Fruit fly (Drosophila melanogaster) whole organism, pupa: Measurements from ENCODE around the gene CG14312.

ENCODE experiments used
- CG10348 ChIP-seq: fragments of 200-800 bp; sonication (Bioruptor generic); IDR thresholded peaks from 2 replicates; pipeline ENCODE4 v1.3.6; 2022; ENCODE audit warnings: missing biosample characterization, missing genetic modification characterization
- CG12605 ChIP-seq: fragments of 200-800 bp; sonication (Bioruptor generic); IDR thresholded peaks from 2 replicates; pipeline ENCODE4 v1.3.6; 2022; ENCODE audit warnings: missing biosample characterization, missing genetic modification characterization
- CG13204 ChIP-seq: fragments of 200-800 bp; sonication (Bioruptor generic); optimal IDR thresholded peaks from 2 replicates; lab custom pipeline; 2018; ENCODE audit warnings: missing biosample characterization, mild to moderate bottlenecking, missing genetic modification characterization, moderate library complexity
- CG14655 ChIP-seq: fragments of 200-800 bp; sonication (Bioruptor generic); optimal IDR thresholded peaks from 3 replicates; lab custom pipeline; 2017; ENCODE audit warnings: mild to moderate bottlenecking, missing biosample characterization, missing genetic modification reagents, missing genetic modification characterization
- CG15710 ChIP-seq: fragments of 200-800 bp; sonication (Bioruptor generic); optimal IDR thresholded peaks from 2 replicates; lab custom pipeline; 2018; ENCODE audit warnings: missing biosample characterization, mild to moderate bottlenecking, missing genetic modification characterization, moderate library complexity
- CG17806 ChIP-seq: fragments of 200-800 bp; sonication (Bioruptor generic); optimal IDR thresholded peaks from 2 replicates; lab custom pipeline; 2018; ENCODE audit warnings: missing biosample characterization, mild to moderate bottlenecking, missing genetic modification characterization, moderate library complexity
- CG32121 ChIP-seq: fragments of 200-800 bp; sonication (Bioruptor generic); IDR thresholded peaks from 2 replicates; pipeline ENCODE4 v1.3.6; 2022; ENCODE audit warnings: missing biosample characterization, missing genetic modification characterization
- CG34367 ChIP-seq: fragments of 200-800 bp; sonication (Bioruptor generic); optimal IDR thresholded peaks from 2 replicates; lab custom pipeline; 2018; ENCODE audit warnings: missing biosample characterization, mild to moderate bottlenecking, missing genetic modification characterization
- CG4496 ChIP-seq: fragments of 200-800 bp; sonication (Bioruptor generic); IDR thresholded peaks from 3 replicates; pipeline ENCODE4 v1.3.6; 2022; ENCODE audit warnings: missing biosample characterization, missing genetic modification characterization
- CG8159 ChIP-seq: fragments of 200-800 bp; sonication (Bioruptor generic); optimal IDR thresholded peaks from 3 replicates; lab custom pipeline; 2018; ENCODE audit warnings: missing biosample characterization, mild to moderate bottlenecking, missing genetic modification characterization, moderate library complexity
- CG8301 ChIP-seq: fragments of 200-800 bp; sonication (Bioruptor generic); optimal IDR thresholded peaks from 2 replicates; lab custom pipeline; 2018; ENCODE audit warnings: missing biosample characterization, mild to moderate bottlenecking, missing genetic modification characterization
- CG9948 ChIP-seq: fragments of 200-800 bp; sonication (Bioruptor generic); optimal IDR thresholded peaks from 2 replicates; lab custom pipeline; 2018; ENCODE audit warnings: missing biosample characterization, mild to moderate bottlenecking, missing genetic modification characterization, moderate library complexity
- D1 ChIP-seq: fragments of 200-800 bp; sonication (Bioruptor generic); optimal IDR thresholded peaks from 2 replicates; lab custom pipeline; 2018; ENCODE audit warnings: missing biosample characterization, mild to moderate bottlenecking, missing genetic modification characterization, moderate library complexity
- EcR ChIP-seq: fragments of 200-800 bp; sonication (Bioruptor generic); optimal IDR thresholded peaks from 3 replicates; lab custom pipeline; 2019; ENCODE audit warnings: missing biosample characterization, missing genetic modification characterization, mild to moderate bottlenecking, moderate library complexity, missing genetic modification reagents
- Ets98B ChIP-seq: fragments of 200-800 bp; sonication (Bioruptor generic); IDR thresholded peaks from 2 replicates; pipeline ENCODE4 v1.3.6; 2022; ENCODE audit warnings: missing biosample characterization, missing genetic modification characterization
- Pif1A ChIP-seq: fragments of 200-800 bp; sonication (Bioruptor generic); optimal IDR thresholded peaks from 3 replicates; lab custom pipeline; 2016; ENCODE audit warnings: missing biosample characterization, missing genetic modification characterization
- Pif1B ChIP-seq: fragments of 200-800 bp; sonication (Bioruptor generic); optimal IDR thresholded peaks from 3 replicates; lab custom pipeline; 2016; ENCODE audit warnings: missing biosample characterization, missing genetic modification characterization
- Snoo ChIP-seq: fragments of 200-800 bp; sonication (Bioruptor generic); optimal IDR thresholded peaks from 3 replicates; lab custom pipeline; 2017; ENCODE audit warnings: missing biosample characterization, mild to moderate bottlenecking, missing genetic modification characterization, inconsistent platforms
- fd96Ca ChIP-seq: fragments of 200-800 bp; sonication (Bioruptor generic); IDR thresholded peaks from 3 replicates; pipeline ENCODE4 v1.3.6; 2022; ENCODE audit warnings: missing biosample characterization, missing genetic modification characterization
- gl ChIP-seq: fragments of 200-800 bp; sonication (Bioruptor generic); optimal IDR thresholded peaks from 2 replicates; lab custom pipeline; 2018; ENCODE audit warnings: missing biosample characterization, mild to moderate bottlenecking, missing genetic modification characterization
- rn ChIP-seq: fragments of 200-800 bp; sonication (Bioruptor generic); IDR thresholded peaks from 2 replicates; pipeline ENCODE4 v1.3.6; 2022; ENCODE audit warnings: missing biosample characterization, missing genetic modification characterization

CG14312 gene

dm6 chr3R:18280133-18280532, 3.2 kb downstream of the CG14312 start:
- TF ChIP-seq Ets98B (GFP tag; lab: Robert Waterston, UW) (no peak), CG12605 (GFP tag; lab: Robert Waterston, UW) (no peak), D1 (tag; lab: Kevin White, UChicago) (no peak), EcR (GFP tag; lab: Kevin White, UChicago) (peak; percentile 58)

DNA sequence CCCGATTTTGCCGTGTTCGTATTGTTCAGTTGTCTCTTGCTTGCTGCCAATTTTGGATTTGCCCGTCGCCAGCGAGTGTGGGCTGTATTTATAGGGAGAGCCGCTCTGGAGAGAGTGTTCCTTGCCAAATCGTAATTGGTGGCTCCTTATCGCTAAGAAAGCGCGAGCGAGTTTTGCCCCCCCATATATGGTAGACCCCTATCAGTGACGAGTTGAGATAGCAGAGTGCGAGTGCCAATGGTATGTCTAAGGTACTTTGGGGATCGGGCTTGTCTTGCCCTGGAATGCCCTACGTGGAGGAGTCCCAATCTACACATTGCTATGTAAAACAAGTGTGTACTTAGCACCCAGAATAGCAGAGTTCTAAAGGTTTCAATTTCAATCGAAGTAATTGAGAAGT, 3.8 kb downstream of the CG14312 start, which contains the start of gene CG7142:
Gene CG7142 (minus strand): TSS at position 29 of the 400 bp plus-strand sequence.
- no peak for TF ChIP-seq CG13204 (GFP tag; lab: Kevin White, UChicago)
- no peak for TF ChIP-seq Pif1B (GFP tag; lab: Kevin White, UChicago)
- TF ChIP-seq CG9948 = no peak
- no peak for TF ChIP-seq CG10348 (GFP tag; lab: Robert Waterston, UW)
- no peak for TF ChIP-seq rn (GFP tag; lab: Robert Waterston, UW)
- no peak for TF ChIP-seq CG12605 (GFP tag; lab: Robert Waterston, UW)
- no peak for TF ChIP-seq Ets98B (GFP tag; lab: Robert Waterston, UW)
- no peak for TF ChIP-seq CG8159 (tag; lab: Kevin White, UChicago)
- TF ChIP-seq Snoo (tag; lab: Kevin White, UChicago) = no peak
- no peak for TF ChIP-seq CG14655

DNA sequence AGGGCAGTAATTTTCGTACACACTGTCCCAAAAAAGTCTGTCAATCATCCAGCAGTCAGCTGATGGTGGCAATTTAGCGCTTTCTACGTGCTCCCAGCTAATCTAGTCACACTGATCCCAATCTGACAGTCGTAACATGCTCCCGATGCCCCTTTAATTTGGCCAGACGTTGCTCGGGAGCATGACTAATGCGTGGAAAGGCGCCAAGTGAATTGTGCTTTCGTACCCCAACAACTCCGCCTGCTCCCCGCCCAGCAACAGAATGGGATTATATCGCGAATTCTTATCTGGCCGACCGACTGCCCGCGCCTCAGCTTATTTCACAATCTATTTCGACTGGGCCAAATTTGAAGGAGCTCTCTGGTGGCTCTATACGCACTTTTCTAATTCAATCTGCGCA, 5.9 kb downstream of the CG14312 start:
- TF ChIP-seq CG34367 (no peak), D1 (tag; lab: Kevin White, UChicago) (no peak), Pif1B (GFP tag; lab: Kevin White, UChicago) (no peak), CG32121 (GFP tag; lab: Robert Waterston, UW) (0 out of 2 replicates have a peak, but pooled peaks have one; percentile 33), CG12605 (GFP tag; lab: Robert Waterston, UW) (no peak), CG8159 (tag; lab: Kevin White, UChicago) (no peak), gl (tag; lab: Kevin White, UChicago) (no peak)

DNA sequence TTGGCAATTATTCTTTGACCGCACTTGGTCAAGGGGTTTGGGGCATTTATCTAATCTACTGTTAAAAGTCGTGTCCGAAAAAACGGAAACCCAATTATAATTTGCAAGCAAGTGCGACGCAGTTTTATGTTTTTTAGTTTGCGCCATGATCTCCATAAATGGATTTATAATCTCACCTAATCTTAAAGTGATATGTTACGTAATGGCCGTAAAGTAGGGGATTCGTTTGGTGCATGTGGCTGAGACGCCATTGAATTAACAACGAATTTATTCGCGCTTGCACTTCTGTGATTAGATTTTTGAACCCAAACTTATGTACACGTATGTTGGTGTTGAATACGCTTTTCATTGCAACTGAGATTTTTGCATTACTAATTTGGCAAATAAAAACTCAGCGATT, 6.6 kb downstream of the CG14312 start:
- TF ChIP-seq CG15710 (tag; lab: Kevin White, UChicago) (no peak), D1 (tag; lab: Kevin White, UChicago) (no peak), CG9948 (no peak), Pif1A (GFP tag; lab: Kevin White, UChicago) (no peak), Pif1B (GFP tag; lab: Kevin White, UChicago) (no peak), fd96Ca (GFP tag; lab: Robert Waterston, UW) (no peak), Snoo (tag; lab: Kevin White, UChicago) (no peak), rn (GFP tag; lab: Robert Waterston, UW) (no peak), CG13204 (GFP tag; lab: Kevin White, UChicago) (no peak), gl (tag; lab: Kevin White, UChicago) (no peak), CG10348 (GFP tag; lab: Robert Waterston, UW) (no peak), CG4496 (GFP tag; lab: Robert Waterston, UW) (no peak)

DNA sequence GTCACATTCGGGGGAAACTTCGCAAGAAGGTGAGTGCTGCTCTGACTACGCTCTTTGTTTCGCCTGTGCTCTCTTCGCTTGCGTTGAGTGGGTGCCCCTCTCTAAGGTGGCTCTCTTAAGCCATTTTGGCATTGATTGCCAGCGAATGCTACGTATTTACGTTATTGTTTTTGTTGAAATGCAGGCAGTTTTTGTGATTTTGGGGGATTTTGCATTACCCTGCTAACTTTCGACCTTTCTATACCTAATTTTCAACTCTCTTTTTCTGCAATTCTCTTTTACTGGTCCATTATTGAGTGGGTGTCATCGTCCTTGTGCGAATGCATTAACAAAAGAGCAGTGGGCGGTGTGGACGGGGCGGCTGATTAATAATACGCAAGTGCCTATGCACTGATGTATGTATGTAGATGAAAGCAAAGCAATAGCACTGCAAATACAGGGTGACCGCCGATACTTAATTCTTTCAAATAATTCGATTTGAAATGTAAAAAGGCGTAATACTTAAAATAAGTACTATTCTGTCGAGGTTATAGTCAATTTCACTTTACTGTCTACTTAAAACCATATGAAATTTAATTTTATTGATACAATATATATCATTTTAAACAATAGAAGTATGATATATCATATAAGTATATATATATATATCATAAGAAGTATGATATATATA, 8.1 kb downstream of the CG14312 start:
- TF ChIP-seq CG17806 (peak; percentile 25), Pif1A (GFP tag; lab: Kevin White, UChicago) (no peak), CG9948 (no peak), CG15710 (tag; lab: Kevin White, UChicago) (peak; percentile 9), Ets98B (GFP tag; lab: Robert Waterston, UW) (peak; percentile 10; the same call in 1 of the 2 replicates), CG34367 (peak; percentile 19), CG4496 (GFP tag; lab: Robert Waterston, UW) (peak; percentile 69), CG32121 (GFP tag; lab: Robert Waterston, UW) (peak; percentile 75), CG14655 (no peak), Pif1B (GFP tag; lab: Kevin White, UChicago) (peak; percentile 5), EcR (GFP tag; lab: Kevin White, UChicago) (peak; percentile 94), CG8159 (tag; lab: Kevin White, UChicago) (no peak), D1 (tag; lab: Kevin White, UChicago) (no peak), rn (GFP tag; lab: Robert Waterston, UW) (no peak), CG12605 (GFP tag; lab: Robert Waterston, UW) (peak; percentile 67), CG13204 (GFP tag; lab: Kevin White, UChicago) (no peak)
- TF ChIP-seq, all 21 proteins: peak for 9

DNA sequence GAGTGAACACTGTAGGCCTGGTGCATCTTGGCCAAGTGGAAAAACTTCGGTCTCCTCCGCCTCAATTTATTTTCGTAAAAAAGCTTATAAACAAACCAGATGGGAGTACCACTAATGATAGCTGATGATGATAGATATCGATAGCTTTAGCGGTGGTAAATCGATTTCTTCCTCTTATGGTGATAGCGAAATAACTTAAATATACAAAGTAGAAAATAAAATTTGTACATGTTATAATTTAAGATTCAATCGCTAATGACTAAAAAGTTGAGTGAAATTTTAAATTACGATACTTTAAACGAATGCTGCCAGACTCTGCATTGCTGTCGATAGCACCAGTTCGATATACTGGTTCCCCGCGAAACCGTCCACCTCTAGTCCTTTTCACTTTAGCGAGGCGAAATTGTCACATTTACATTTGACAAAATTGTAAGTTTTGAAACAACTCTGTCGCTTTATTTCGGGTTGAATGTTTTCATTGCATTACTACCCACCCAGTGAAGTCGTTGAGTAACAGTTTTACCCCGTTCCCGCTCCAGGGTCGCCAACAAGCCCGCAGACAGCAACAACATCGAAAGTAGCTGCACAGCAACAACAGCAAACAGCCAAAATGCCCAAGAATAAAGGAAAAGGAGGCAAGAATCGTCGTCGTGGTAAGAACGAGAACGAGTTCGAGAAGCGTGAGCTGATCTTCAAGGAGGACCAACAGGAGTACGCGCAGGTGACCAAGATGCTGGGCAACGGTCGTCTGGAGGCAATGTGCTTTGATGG, 8.8 kb downstream of the CG14312 start, which contains the start of the genes Vps39 and eIF1A:
Gene Vps39 (minus strand): TSS at position 119 of the 771 bp plus-strand sequence.
Gene eIF1A (plus strand): TSS at position 338 of the 771 bp plus-strand sequence.
- TF ChIP-seq CG12605 (GFP tag; lab: Robert Waterston, UW) (no peak), CG4496 (GFP tag; lab: Robert Waterston, UW) (no peak), Snoo (tag; lab: Kevin White, UChicago) (no peak), Pif1A (GFP tag; lab: Kevin White, UChicago) (no peak), CG8301 (tag; lab: Kevin White, UChicago) (no peak), CG8159 (tag; lab: Kevin White, UChicago) (no peak), EcR (GFP tag; lab: Kevin White, UChicago) (no peak), Ets98B (GFP tag; lab: Robert Waterston, UW) (no peak), fd96Ca (GFP tag; lab: Robert Waterston, UW) (no peak), CG34367 (no peak), CG13204 (GFP tag; lab: Kevin White, UChicago) (no peak), rn (GFP tag; lab: Robert Waterston, UW) (no peak), CG15710 (tag; lab: Kevin White, UChicago) (no peak), CG9948 (no peak), CG10348 (GFP tag; lab: Robert Waterston, UW) (no peak), CG14655 (no peak), CG17806 (no peak), gl (tag; lab: Kevin White, UChicago) (no peak)
